Fruit fly (Drosophila melanogaster) whole organism, embryonic: ENCODE data around the gene Tsp96F.

ENCODE experiments used
- Aef1 ChIP-seq: fragments of 200-800 bp; sonication (Bioruptor generic); IDR thresholded peaks from 3 replicates; pipeline ENCODE4 v1.3.6; 2022; ENCODE audit warnings: missing biosample characterization, missing genetic modification characterization
- CG11247 ChIP-seq: fragments of 200-800 bp; sonication (Bioruptor generic); IDR thresholded peaks from 2 replicates; pipeline ENCODE4 v1.3.6; 2022; ENCODE audit warnings: missing biosample characterization, missing genetic modification characterization
- CG12391 ChIP-seq: fragments of 200-800 bp; sonication (Bioruptor generic); optimal IDR thresholded peaks from 3 replicates; lab custom pipeline; 2018; ENCODE audit warnings: missing biosample characterization, mild to moderate bottlenecking, missing genetic modification characterization, moderate library complexity
- CG12744 ChIP-seq: fragments of 200-800 bp; sonication (Bioruptor generic); optimal IDR thresholded peaks from 2 replicates; lab custom pipeline; 2016; ENCODE audit warnings: missing biosample characterization, missing genetic modification characterization
- CG13296 ChIP-seq: fragments of 200-800 bp; sonication (Bioruptor generic); optimal IDR thresholded peaks from 3 replicates; lab custom pipeline; 2018; ENCODE audit warnings: missing biosample characterization, mild to moderate bottlenecking, missing genetic modification characterization
- CG13424 ChIP-seq: fragments of 200-800 bp; sonication (Bioruptor generic); optimal IDR thresholded peaks from 2 replicates; lab custom pipeline; 2019; ENCODE audit warnings: missing biosample characterization, mild to moderate bottlenecking, missing genetic modification characterization, moderate library complexity
- CG14441 ChIP-seq: fragments of 200-800 bp; sonication (Bioruptor generic); IDR thresholded peaks from 2 replicates; pipeline ENCODE4 v1.3.6; 2022; ENCODE audit warnings: missing biosample characterization, missing genetic modification characterization
- CG14860 ChIP-seq: fragments of 200-800 bp; sonication (Bioruptor generic); IDR thresholded peaks from 3 replicates; pipeline ENCODE4 v1.3.6; 2022; ENCODE audit warnings: missing biosample characterization, missing genetic modification characterization; ENCODE audit not compliant: partially characterized antibody
- CG17328 ChIP-seq: fragments of 200-800 bp; sonication (Bioruptor generic); IDR thresholded peaks from 2 replicates; pipeline ENCODE4 v1.3.6; 2022; ENCODE audit warnings: missing biosample characterization, missing genetic modification characterization
- CG17802 ChIP-seq: fragments of 200-800 bp; sonication (Bioruptor generic); optimal IDR thresholded peaks from 2 replicates; lab custom pipeline; 2018; ENCODE audit warnings: missing biosample characterization, mild to moderate bottlenecking, missing genetic modification characterization, moderate library complexity
- CG2678 ChIP-seq: fragments of 200-800 bp; sonication (Bioruptor generic); optimal IDR thresholded peaks from 3 replicates; lab custom pipeline; 2019; ENCODE audit warnings: missing biosample characterization, mild to moderate bottlenecking, missing genetic modification characterization, moderate library complexity
- CG2712 ChIP-seq: fragments of 200-800 bp; optimal IDR thresholded peaks from 3 replicates; lab custom pipeline; 2019; ENCODE audit warnings: missing biosample characterization, mild to moderate bottlenecking, missing genetic modification characterization, moderate library complexity
- CG31224 ChIP-seq: fragments of 200-800 bp; sonication (Bioruptor generic); IDR thresholded peaks from 2 replicates; pipeline ENCODE4 v1.3.6; 2022; ENCODE audit warnings: missing biosample characterization, missing genetic modification characterization
- CG31441 ChIP-seq: fragments of 200-800 bp; sonication (Bioruptor generic); IDR thresholded peaks from 2 replicates; pipeline ENCODE4 v1.3.6; 2022; ENCODE audit warnings: missing biosample characterization, missing genetic modification characterization
- CG32772 ChIP-seq: fragments of 200-800 bp; sonication (Bioruptor generic); IDR thresholded peaks from 2 replicates; pipeline ENCODE4 v1.3.6; 2022; ENCODE audit warnings: missing biosample characterization, missing genetic modification characterization
- CG7556 ChIP-seq: fragments of 200-800 bp; sonication (Bioruptor generic); optimal IDR thresholded peaks from 2 replicates; lab custom pipeline; 2017; ENCODE audit warnings: missing biosample characterization, mild to moderate bottlenecking, missing genetic modification characterization
- CG8290 ChIP-seq, 3 experiments: fragments of 200-800 bp; sonication (Bioruptor generic); optimal IDR thresholded peaks; 2 replicates each; lab custom pipeline; 2016 to 2019; ENCODE audit warnings: missing biosample characterization in 3 of 3, missing genetic modification characterization in 3 of 3, mild to moderate bottlenecking in 2 of 3, moderate library complexity in 1 of 3
- Fer3 ChIP-seq: fragments of 200-800 bp; sonication (Bioruptor generic); optimal IDR thresholded peaks from 2 replicates; lab custom pipeline; 2018; ENCODE audit warnings: missing biosample characterization, mild to moderate bottlenecking, missing genetic modification characterization, moderate library complexity
- Gug ChIP-seq: fragments of 200-800 bp; sonication (Bioruptor generic); IDR thresholded peaks from 4 replicates; pipeline ENCODE4 v1.3.6; 2022; ENCODE audit warnings: missing biosample characterization, missing genetic modification characterization
- HLH3B ChIP-seq: fragments of 200-800 bp; sonication (Bioruptor generic); IDR thresholded peaks from 2 replicates; pipeline ENCODE4 v1.3.6; 2022; ENCODE audit warnings: missing biosample characterization, missing genetic modification characterization
- Hr51 ChIP-seq, 2 experiments: fragments of 200-800 bp; sonication (Bioruptor generic); optimal IDR thresholded peaks; 2 replicates in 1 of 2; 3 replicates in 1 of 2; lab custom pipeline; 2016 to 2018; ENCODE audit warnings: missing biosample characterization in 2 of 2, missing genetic modification characterization in 2 of 2, mild to moderate bottlenecking in 1 of 2, moderate library complexity in 1 of 2
- Hr78 ChIP-seq, 2 experiments: fragments of 200-800 bp in 1 of 2; fragments of >200 bp in 1 of 2; sonication (Bioruptor generic) in 1 of 2; optimal IDR thresholded peaks; 2 replicates each; lab custom pipeline; 2017 to 2019; ENCODE audit warnings: missing biosample characterization in 2 of 2, missing genetic modification characterization in 2 of 2, mild to moderate bottlenecking in 1 of 2, moderate library complexity in 1 of 2
- Mad ChIP-seq: fragments of 200-800 bp; sonication (Bioruptor generic); optimal IDR thresholded peaks from 2 replicates; lab custom pipeline; 2016; ENCODE audit warnings: missing biosample characterization, missing genetic modification characterization
- Mrtf ChIP-seq: fragments of 200-800 bp; sonication (Bioruptor generic); IDR thresholded peaks from 3 replicates; pipeline ENCODE4 v1.3.6; 2022; ENCODE audit warnings: missing biosample characterization, missing genetic modification characterization
- NC2β ChIP-seq: fragments of 200-800 bp; sonication (Bioruptor generic); optimal IDR thresholded peaks from 2 replicates; lab custom pipeline; 2016; ENCODE audit warnings: missing biosample characterization, missing genetic modification characterization
- Nf-YC ChIP-seq: fragments of 200-800 bp; optimal IDR thresholded peaks from 3 replicates; lab custom pipeline; 2019; ENCODE audit warnings: missing biosample characterization, mild to moderate bottlenecking, missing genetic modification characterization, moderate library complexity
- PHDP ChIP-seq: fragments of 200-800 bp; sonication (Bioruptor generic); optimal IDR thresholded peaks from 3 replicates; lab custom pipeline; 2018; ENCODE audit warnings: missing biosample characterization, mild to moderate bottlenecking, missing genetic modification characterization, moderate library complexity
- Sin3A ChIP-seq: fragments of >200 bp; optimal IDR thresholded peaks from 2 replicates; lab custom pipeline; 2018
- caup ChIP-seq: fragments of 200-800 bp; sonication (Bioruptor generic); optimal IDR thresholded peaks from 3 replicates; lab custom pipeline; 2017; ENCODE audit warnings: missing biosample characterization, mild to moderate bottlenecking, missing genetic modification characterization, moderate library complexity; ENCODE audit not compliant: severe bottlenecking
- chif ChIP-seq, 2 experiments: fragments of 200-800 bp; sonication (Bioruptor generic); optimal IDR thresholded peaks; 3 replicates each; lab custom pipeline; 2016; ENCODE audit warnings: missing biosample characterization in 2 of 2, missing genetic modification characterization in 2 of 2
- danr ChIP-seq: fragments of 200-800 bp; sonication (Bioruptor generic); IDR thresholded peaks from 2 replicates; pipeline ENCODE4 v1.3.6; 2022; ENCODE audit warnings: missing biosample characterization, missing genetic modification characterization
- dmrt99B ChIP-seq: fragments of 200-800 bp; sonication (Bioruptor generic); optimal IDR thresholded peaks from 2 replicates; lab custom pipeline; 2018; ENCODE audit warnings: missing biosample characterization, mild to moderate bottlenecking, missing genetic modification characterization, moderate library complexity
- ewg ChIP-seq: fragments of 200-800 bp; sonication (Bioruptor generic); optimal IDR thresholded peaks from 3 replicates; lab custom pipeline; 2017; ENCODE audit warnings: mild to moderate bottlenecking, missing biosample characterization, missing genetic modification reagents, missing genetic modification characterization
- ftz-f1 ChIP-seq: fragments of 200-800 bp; sonication (Bioruptor generic); optimal IDR thresholded peaks from 2 replicates; lab custom pipeline; 2016; ENCODE audit warnings: missing biosample characterization, missing genetic modification characterization
- grau ChIP-seq: fragments of 200-800 bp; optimal IDR thresholded peaks from 3 replicates; lab custom pipeline; 2019; ENCODE audit warnings: missing biosample characterization, mild to moderate bottlenecking, missing genetic modification characterization, moderate library complexity
- hb ChIP-seq: fragments of 200-800 bp; sonication (Bioruptor generic); IDR thresholded peaks from 3 replicates; pipeline ENCODE4 v1.3.6; 2022; ENCODE audit warnings: missing biosample characterization, missing genetic modification characterization; ENCODE audit not compliant: partially characterized antibody
- hkb ChIP-seq, 2 experiments: fragments of 200-800 bp in 1 of 2; fragments of >200 bp in 1 of 2; sonication (Bioruptor generic) in 1 of 2; IDR thresholded peaks in 1 of 2; optimal IDR thresholded peaks in 1 of 2; 2 replicates each; pipeline versions ENCODE4 v1.3.6 to Lab custom; 2017 to 2022; ENCODE audit warnings: missing biosample characterization in 1 of 2, missing genetic modification characterization in 1 of 2
- ind ChIP-seq: fragments of 200-800 bp; sonication (Bioruptor generic); optimal IDR thresholded peaks from 3 replicates; lab custom pipeline; 2016; ENCODE audit warnings: missing biosample characterization, missing genetic modification characterization
- lab ChIP-seq: fragments of 200-800 bp; sonication (Bioruptor generic); optimal IDR thresholded peaks from 3 replicates; lab custom pipeline; 2017; ENCODE audit warnings: missing biosample characterization, missing genetic modification characterization, mild to moderate bottlenecking, moderate library complexity, missing genetic modification reagents
- lmd ChIP-seq: fragments of 200-800 bp; sonication (Bioruptor generic); IDR thresholded peaks from 2 replicates; pipeline ENCODE4 v1.3.6; 2022; ENCODE audit warnings: missing biosample characterization, missing genetic modification characterization
- maf-S ChIP-seq: fragments of 200-800 bp; sonication (Bioruptor generic); optimal IDR thresholded peaks from 2 replicates; lab custom pipeline; 2016; ENCODE audit warnings: missing biosample characterization, missing genetic modification characterization
- psq ChIP-seq: fragments of 200-800 bp; sonication (Bioruptor generic); optimal IDR thresholded peaks from 2 replicates; lab custom pipeline; 2017; ENCODE audit warnings: missing biosample characterization, missing genetic modification characterization
- pum ChIP-seq: fragments of 200-800 bp; sonication (Bioruptor generic); optimal IDR thresholded peaks from 2 replicates; lab custom pipeline; 2016; ENCODE audit warnings: missing biosample characterization, missing genetic modification characterization
- row ChIP-seq: fragments of 200-800 bp; sonication (Bioruptor generic); IDR thresholded peaks from 3 replicates; pipeline ENCODE4 v1.3.6; 2022; ENCODE audit warnings: missing biosample characterization, missing genetic modification characterization
- sens ChIP-seq: fragments of 200-800 bp; sonication (Bioruptor generic); peaks from one replicate; lab custom pipeline; 2016; ENCODE audit warnings: missing biosample characterization, missing genetic modification characterization
- sim ChIP-seq: fragments of 200-800 bp; sonication (Bioruptor generic); IDR thresholded peaks from 2 replicates; pipeline ENCODE4 v1.3.6; 2022; ENCODE audit warnings: missing biosample characterization, missing genetic modification characterization
- so ChIP-seq: fragments of 200-800 bp; sonication (Bioruptor generic); IDR thresholded peaks from 3 replicates; pipeline ENCODE4 v1.3.6; 2022; ENCODE audit warnings: missing biosample characterization, missing genetic modification characterization
- tgo ChIP-seq: fragments of 200-800 bp; sonication (Bioruptor generic); IDR thresholded peaks from 3 replicates; pipeline ENCODE4 v1.3.6; 2022; ENCODE audit warnings: missing biosample characterization, missing genetic modification characterization
- vvl ChIP-seq: fragments of 200-800 bp; sonication (Bioruptor generic); IDR thresholded peaks from 2 replicates; pipeline ENCODE4 v1.3.6; 2022; ENCODE audit warnings: missing biosample characterization, missing genetic modification characterization
- wek ChIP-seq: fragments of 200-800 bp; sonication (Bioruptor generic); optimal IDR thresholded peaks from 3 replicates; lab custom pipeline; 2018; ENCODE audit warnings: missing biosample characterization, mild to moderate bottlenecking, missing genetic modification characterization, moderate library complexity

Gene Tsp96F

DNA sequence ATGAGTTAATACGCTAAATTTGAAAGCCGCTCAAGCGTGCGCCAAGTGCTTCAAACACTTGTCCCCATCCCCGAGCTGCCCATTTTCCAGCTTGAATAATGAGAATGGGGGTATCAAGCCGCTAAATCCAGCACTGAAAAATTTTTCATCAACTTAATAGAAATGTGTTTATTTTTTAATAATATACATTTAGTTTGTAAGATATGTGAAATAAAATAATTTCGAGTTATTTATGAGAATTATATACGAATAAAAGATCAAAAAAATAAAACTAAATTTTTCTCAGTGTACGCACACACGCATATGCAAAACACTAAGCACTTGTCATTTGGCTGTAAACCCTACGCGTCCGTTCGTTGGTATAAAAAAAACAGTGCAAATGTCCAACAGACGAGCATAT lies 26.4 kb downstream of the Tsp96F start:
- TF ChIP-seq CG17802 (no peak), grau (tag; lab: Kevin White, UChicago) (peak; percentile 32), Hr78 (GFP tag; optimal IDR thresholded peaks at IDR 0.05; lab: Kevin White, UChicago) (no peak), CG31224 (no peak), hb (GFP tag; lab: Robert Waterston, UW) (no peak), CG7556 (GFP tag; lab: Kevin White, UChicago) (peak; percentile 34), CG14860 (no peak), Fer3 (tag; lab: Kevin White, UChicago) (peak; percentile 14), CG17328 (0 out of 2 replicates have a peak, but pooled peaks have one; percentile 18), ewg (peak; percentile 12), Hr51 (GFP tag; optimal IDR thresholded peaks at IDR 0.05; lab: Kevin White, UChicago) (peak in 1 of 2 experiments; percentile 44), PHDP (tag; lab: Kevin White, UChicago) (peak; percentile 22), CG2678 (peak; percentile 37), CG2712 (tag; lab: Kevin White, UChicago) (no peak), so (no peak), CG8290 (GFP tag; optimal IDR thresholded peaks at IDR 0.05; lab: Kevin White, UChicago) (no peak), CG8290 (tag; optimal IDR thresholded peaks at IDR 0.05; lab: Kevin White, UChicago) (no peak), CG32772 (no peak), Mrtf (GFP tag; lab: Robert Waterston, UW) (no peak), vvl (GFP tag; lab: Robert Waterston, UW) (0 out of 2 replicates have a peak, but pooled peaks have one; percentile 35), sim (GFP tag; lab: Robert Waterston, UW) (no peak), Nf-YC (no peak), pum (no peak), lab (GFP tag; lab: Kevin White, UChicago) (peak; percentile 55), Gug (GFP tag; lab: Robert Waterston, UW) (no peak), CG14441 (GFP tag; lab: Robert Waterston, UW) (peak; percentile 47), psq (GFP tag; lab: Kevin White, UChicago) (no peak), caup (GFP tag; lab: Kevin White, UChicago) (peak; percentile 29), danr (GFP tag; lab: Robert Waterston, UW) (0 out of 2 replicates have a peak, but pooled peaks have one; percentile 7), lmd (GFP tag; lab: Robert Waterston, UW) (0 out of 2 replicates have a peak, but pooled peaks have one; percentile 31), tgo (no peak), CG13424 (tag; lab: Kevin White, UChicago) (peak; percentile 18), wek (GFP tag; lab: Kevin White, UChicago) (no peak), dmrt99B (tag; lab: Kevin White, UChicago) (peak; percentile 35), ftz-f1 (GFP tag; lab: Kevin White, UChicago) (no peak), sens (GFP tag; lab: Kevin White, UChicago) (no peak), chif (GFP tag; optimal IDR thresholded peaks at IDR 0.05; lab: Kevin White, UChicago) (no peak), CG13296 (peak; percentile 24), CG11247 (GFP tag; lab: Robert Waterston, UW) (0 out of 2 replicates have a peak, but pooled peaks have one; percentile 12), Mad (GFP tag; lab: Kevin White, UChicago) (no peak), HLH3B (peak; percentile 52), Sin3A (lab: Kevin White, UChicago) (no peak), NC2β (no peak), CG31441 (GFP tag; lab: Robert Waterston, UW) (no peak), CG12744 (GFP tag; lab: Kevin White, UChicago) (no peak), maf-S (no peak), ind (GFP tag; lab: Kevin White, UChicago) (peak; percentile 5), CG12391 (tag; lab: Kevin White, UChicago) (peak; percentile 3), Aef1 (GFP tag; lab: Robert Waterston, UW) (no peak), hkb (optimal IDR thresholded peaks at IDR 0.05; lab: Kevin White, UChicago) (no peak), hkb (GFP tag; IDR thresholded peaks at IDR 0.05; lab: Robert Waterston, UW) (peak; percentile 51; the same call in 1 of the 2 replicates), row (GFP tag; lab: Robert Waterston, UW) (peak; percentile 35; the same call in 1 of the 3 replicates)
